Fruit fly (Drosophila melanogaster) whole organism, pupa: ENCODE data around the gene CG42748.

Experiments
- CG10348 ChIP-seq: fragments of 200-800 bp; sonication (Bioruptor generic); IDR thresholded peaks from 2 replicates; pipeline ENCODE4 v1.3.6; 2022; ENCODE audit warnings: missing biosample characterization, missing genetic modification characterization
- CG12605 ChIP-seq: fragments of 200-800 bp; sonication (Bioruptor generic); IDR thresholded peaks from 2 replicates; pipeline ENCODE4 v1.3.6; 2022; ENCODE audit warnings: missing biosample characterization, missing genetic modification characterization
- CG15710 ChIP-seq: fragments of 200-800 bp; sonication (Bioruptor generic); optimal IDR thresholded peaks from 2 replicates; lab custom pipeline; 2018; ENCODE audit warnings: missing biosample characterization, mild to moderate bottlenecking, missing genetic modification characterization, moderate library complexity
- CG34367 ChIP-seq: fragments of 200-800 bp; sonication (Bioruptor generic); optimal IDR thresholded peaks from 2 replicates; lab custom pipeline; 2018; ENCODE audit warnings: missing biosample characterization, mild to moderate bottlenecking, missing genetic modification characterization
- CG4496 ChIP-seq: fragments of 200-800 bp; sonication (Bioruptor generic); IDR thresholded peaks from 3 replicates; pipeline ENCODE4 v1.3.6; 2022; ENCODE audit warnings: missing biosample characterization, missing genetic modification characterization
- CG8301 ChIP-seq: fragments of 200-800 bp; sonication (Bioruptor generic); optimal IDR thresholded peaks from 2 replicates; lab custom pipeline; 2018; ENCODE audit warnings: missing biosample characterization, mild to moderate bottlenecking, missing genetic modification characterization
- EcR ChIP-seq: fragments of 200-800 bp; sonication (Bioruptor generic); optimal IDR thresholded peaks from 3 replicates; lab custom pipeline; 2019; ENCODE audit warnings: missing biosample characterization, missing genetic modification characterization, mild to moderate bottlenecking, moderate library complexity, missing genetic modification reagents
- Snoo ChIP-seq: fragments of 200-800 bp; sonication (Bioruptor generic); optimal IDR thresholded peaks from 3 replicates; lab custom pipeline; 2017; ENCODE audit warnings: missing biosample characterization, mild to moderate bottlenecking, missing genetic modification characterization, inconsistent platforms
- gl ChIP-seq: fragments of 200-800 bp; sonication (Bioruptor generic); optimal IDR thresholded peaks from 2 replicates; lab custom pipeline; 2018; ENCODE audit warnings: missing biosample characterization, mild to moderate bottlenecking, missing genetic modification characterization

- TF ChIP-seq gl (tag; lab: Kevin White, UChicago): no peak
- no peak for TF ChIP-seq CG15710 (tag; lab: Kevin White, UChicago)
- no peak for TF ChIP-seq CG10348 (GFP tag; lab: Robert Waterston, UW)
- no peak for TF ChIP-seq CG4496 (GFP tag; lab: Robert Waterston, UW)
- peak; percentile 57 for TF ChIP-seq EcR
- no peak for TF ChIP-seq Snoo (tag; lab: Kevin White, UChicago)
- TF ChIP-seq CG8301: no peak
- no peak for TF ChIP-seq CG12605 (GFP tag; lab: Robert Waterston, UW)
- no peak for TF ChIP-seq CG34367 (tag; lab: Kevin White, UChicago)
These were observed 3.2 kb downstream of the CG42748 start for dm6 chr2L:22134091-22134730.
